Fruit fly (Drosophila melanogaster): ENCODE results near the gene CG8563.

CG8563 gene

DNA sequence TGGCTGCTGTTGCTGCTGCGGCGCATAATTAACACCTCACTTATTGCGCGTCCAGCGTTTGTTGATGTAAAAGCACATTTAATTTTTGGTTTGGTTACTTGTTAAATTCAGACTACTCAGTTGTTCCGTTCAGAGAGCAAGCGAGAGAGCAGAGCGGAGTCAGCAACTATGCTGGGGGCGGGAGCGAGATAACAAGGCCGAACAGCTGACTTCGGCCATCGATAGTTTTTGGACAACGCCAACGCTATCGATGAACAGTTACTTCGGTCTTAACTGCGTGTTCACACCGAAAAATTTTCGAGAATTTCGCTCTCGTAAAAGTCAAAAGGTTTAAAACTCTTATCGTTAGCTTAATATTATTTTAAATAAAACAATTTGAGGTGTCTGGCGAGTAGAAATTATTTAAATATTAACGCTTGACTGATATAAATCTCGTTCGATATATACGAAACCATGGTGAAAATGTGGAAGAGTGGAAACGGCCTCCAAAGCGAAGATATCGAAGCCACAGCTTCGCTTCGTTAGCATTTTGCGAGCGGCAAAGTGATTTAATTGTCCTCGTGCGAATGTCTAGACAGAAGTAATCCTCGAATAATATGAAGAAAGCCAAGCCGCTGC, 9.1 kb upstream of the CG8563 start, which contains the start of the genes SMSr and smid (continued):
- TF ChIP-seq sage (GFP tag; optimal IDR thresholded peaks at IDR 0.05): no peak
- peak; percentile 66 for TF ChIP-seq h (GFP tag; optimal IDR thresholded peaks at IDR 0.05)
- peak; percentile 28 for TF ChIP-seq dmrt93B (GFP tag; optimal IDR thresholded peaks at IDR 0.05)
- no peak for TF ChIP-seq Hnf4 (GFP tag; optimal IDR thresholded peaks at IDR 0.05)
- TF ChIP-seq Dif (GFP tag; optimal IDR thresholded peaks at IDR 0.05; ENCODE audit: partially characterized antibody): peak; percentile 95
- TF ChIP-seq foxo (GFP tag; optimal IDR thresholded peaks at IDR 0.05): peak in 1 of 2 experiments; percentile 68

DNA sequence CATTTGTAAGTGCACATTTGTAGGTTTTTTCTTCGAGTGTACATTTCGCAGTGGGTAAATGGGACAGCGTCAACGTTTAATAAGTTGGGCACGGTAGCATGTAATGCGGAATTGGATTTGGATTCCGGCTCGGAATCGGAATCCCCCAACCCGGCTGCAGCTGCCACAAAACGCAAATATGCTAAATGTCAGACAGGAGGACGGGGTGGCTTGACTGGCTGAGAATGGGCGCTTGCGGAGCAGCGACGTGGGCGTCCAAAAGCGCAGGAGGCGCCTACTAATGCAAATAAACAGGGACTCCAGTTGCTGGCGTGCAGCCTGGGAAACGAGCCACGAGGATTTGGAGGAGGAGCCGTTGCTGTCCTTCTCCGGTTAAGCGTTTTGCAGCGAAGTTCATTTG, 2.7 kb upstream of the CG8563 start, which contains the start of gene CG8564:
TSS of gene CG8564 (minus strand) at position 101 of the 400 bp plus-strand sequence.
- TF ChIP-seq dl (GFP tag; optimal IDR thresholded peaks at IDR 0.05; ENCODE audit: insufficient read depth in 1 of 2, partially characterized antibody in 2 of 2): no peak
- no peak for TF ChIP-seq Hr78 (GFP tag; optimal IDR thresholded peaks at IDR 0.05)
- no peak for TF ChIP-seq rgr (GFP tag; optimal IDR thresholded peaks at IDR 0.05)
- no peak for TF ChIP-seq CG9705 (GFP tag; optimal IDR thresholded peaks at IDR 0.05)
- TF ChIP-seq ey (GFP tag; optimal IDR thresholded peaks at IDR 0.05): no peak
- no peak for TF ChIP-seq Hr83 (GFP tag; optimal IDR thresholded peaks at IDR 0.05; ENCODE audit: poor library complexity, severe bottlenecking)
- no peak for TF ChIP-seq CG32264 (GFP tag; optimal IDR thresholded peaks at IDR 0.05)
- TF ChIP-seq Mio (GFP tag; optimal IDR thresholded peaks at IDR 0.05): no peak
- no peak for TF ChIP-seq N (GFP tag; optimal IDR thresholded peaks at IDR 0.05)
- no peak for TF ChIP-seq Hnf4 (GFP tag; optimal IDR thresholded peaks at IDR 0.05)
- TF ChIP-seq Dif (GFP tag; optimal IDR thresholded peaks at IDR 0.05; ENCODE audit: partially characterized antibody): no peak
- TF ChIP-seq fru (GFP tag; optimal IDR thresholded peaks at IDR 0.05): no peak
- TF ChIP-seq pan (optimal IDR thresholded peaks at IDR 0.05): no peak
- no peak for TF ChIP-seq Abd-B (GFP tag; optimal IDR thresholded peaks at IDR 0.05)
- TF ChIP-seq jim (GFP tag; optimal IDR thresholded peaks at IDR 0.05): no peak
- TF ChIP-seq Myc (optimal IDR thresholded peaks at IDR 0.05): no peak
- TF ChIP-seq usp (GFP tag; optimal IDR thresholded peaks at IDR 0.05): no peak
- no peak for TF ChIP-seq br (GFP tag; optimal IDR thresholded peaks at IDR 0.05)

DNA sequence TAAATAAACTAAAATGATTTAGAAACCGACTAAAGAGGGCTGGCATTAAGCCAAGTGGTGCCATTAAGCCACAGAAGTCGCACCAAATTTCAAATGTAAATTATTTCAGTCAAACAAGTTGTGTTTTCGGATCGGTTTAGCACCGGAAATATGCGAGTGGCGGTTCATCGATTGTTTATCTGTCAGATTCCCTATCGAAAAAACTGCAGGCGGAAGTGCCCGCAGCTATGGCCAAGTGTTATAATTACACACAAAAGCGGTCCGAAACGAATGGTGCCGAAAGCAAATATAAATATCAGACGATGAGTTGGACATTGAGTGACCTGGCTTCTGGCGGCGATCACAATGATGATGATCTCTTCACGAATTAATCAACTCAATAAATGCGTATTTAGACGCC, 538 bp upstream of the CG8563 start:
- TF ChIP-seq HLH106 (tag; optimal IDR thresholded peaks at IDR 0.05) (no peak), woc (GFP tag; optimal IDR thresholded peaks at IDR 0.05) (no peak), fru (GFP tag; optimal IDR thresholded peaks at IDR 0.05) (no peak), Dfd (GFP tag; optimal IDR thresholded peaks at IDR 0.05) (no peak), CG9705 (GFP tag; optimal IDR thresholded peaks at IDR 0.05) (no peak), OdsH (GFP tag; optimal IDR thresholded peaks at IDR 0.05) (no peak), h (GFP tag; optimal IDR thresholded peaks at IDR 0.05) (no peak), Mio (GFP tag; optimal IDR thresholded peaks at IDR 0.05) (no peak), Jra (GFP tag; optimal IDR thresholded peaks at IDR 0.05) (no peak), tai (GFP tag; optimal IDR thresholded peaks at IDR 0.05) (no peak), br (GFP tag; optimal IDR thresholded peaks at IDR 0.05) (no peak)

DNA sequence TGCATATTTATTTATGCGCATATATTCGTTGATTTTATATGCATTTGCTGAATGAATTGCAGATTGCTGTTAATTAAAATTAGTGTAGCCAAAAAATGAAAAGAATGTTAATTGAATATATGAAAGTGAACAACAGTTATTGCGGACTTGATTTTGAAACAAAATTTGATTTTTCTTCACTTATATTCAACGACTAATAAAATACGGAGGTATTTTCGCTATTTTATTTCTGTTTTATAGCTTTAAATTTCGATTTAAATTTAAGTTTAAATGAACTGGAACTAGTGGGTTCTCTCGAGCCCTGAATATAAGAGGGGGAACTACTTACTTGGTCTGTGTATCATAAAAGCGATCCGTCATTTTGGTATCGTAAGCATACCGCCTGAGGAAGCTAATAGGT, 5.5 kb downstream of the CG8563 start, which contains the start of gene CG32379:
TSS of gene CG32379 (plus strand) at position 301 of the 400 bp plus-strand sequence.
- TF ChIP-seq Vsx2 (GFP tag; optimal IDR thresholded peaks at IDR 0.05; ENCODE audit: partially characterized antibody) (no peak), dl (GFP tag; optimal IDR thresholded peaks at IDR 0.05; ENCODE audit: insufficient read depth in 1 of 2, partially characterized antibody in 2 of 2) (no peak), h (GFP tag; optimal IDR thresholded peaks at IDR 0.05) (no peak), dsf (GFP tag; optimal IDR thresholded peaks at IDR 0.05; ENCODE audit: borderline replicate concordance) (no peak), usp (GFP tag; optimal IDR thresholded peaks at IDR 0.05) (no peak), HLH106 (tag; optimal IDR thresholded peaks at IDR 0.05) (no peak), Hr83 (GFP tag; optimal IDR thresholded peaks at IDR 0.05; ENCODE audit: poor library complexity, severe bottlenecking) (no peak), brk (GFP tag; optimal IDR thresholded peaks at IDR 0.05) (no peak), rgr (GFP tag; optimal IDR thresholded peaks at IDR 0.05) (no peak), Hr78 (GFP tag; optimal IDR thresholded peaks at IDR 0.05) (no peak), psq (GFP tag; optimal IDR thresholded peaks at IDR 0.05) (no peak), N (GFP tag; optimal IDR thresholded peaks at IDR 0.05) (no peak), dmrt93B (GFP tag; optimal IDR thresholded peaks at IDR 0.05) (no peak), foxo (GFP tag; optimal IDR thresholded peaks at IDR 0.05) (no peak), Dfd (GFP tag; optimal IDR thresholded peaks at IDR 0.05) (no peak), Mio (GFP tag; optimal IDR thresholded peaks at IDR 0.05) (no peak), pan (optimal IDR thresholded peaks at IDR 0.05) (no peak), sage (GFP tag; optimal IDR thresholded peaks at IDR 0.05) (no peak)

Data from whole organism, wandering third instar larva.